Worm (Caenorhabditis elegans) whole organism, L1 larva: ENCODE data around the gene srt-64.

Source experiments
- C34B4.2 ChIP-seq: sonication (generic microtip); optimal IDR thresholded peaks from 2 replicates; lab custom pipeline; 2017; ENCODE audit warnings: mild to moderate bottlenecking, missing genetic modification characterization, missing compliant biosample characterization
- aly-2 ChIP-seq: fragments of 150-350 bp; optimal IDR thresholded peaks from 2 replicates; lab custom pipeline; 2014; ENCODE audit warnings: missing biosample characterization, missing genetic modification characterization
- blmp-1 ChIP-seq: fragments of 150-350 bp; optimal IDR thresholded peaks from 2 replicates; lab custom pipeline; 2014; ENCODE audit warnings: missing biosample characterization, missing genetic modification characterization
- ceh-63 ChIP-seq: fragments of 200-800 bp; sonication (Bioruptor generic); optimal IDR thresholded peaks from 2 replicates; lab custom pipeline; 2018; ENCODE audit warnings: mild to moderate bottlenecking, missing genetic modification characterization, missing compliant biosample characterization
- ceh-8 ChIP-seq: fragments of 200-800 bp; sonication (Bioruptor generic); optimal IDR thresholded peaks from 2 replicates; lab custom pipeline; 2018; ENCODE audit warnings: mild to moderate bottlenecking, missing genetic modification characterization, moderate library complexity, missing compliant biosample characterization
- ceh-82 ChIP-seq, 3 experiments: fragments of 150-350 bp in 1 of 3; sonication (generic microtip) in 2 of 3; optimal IDR thresholded peaks; 2 replicates each; lab custom pipeline; 2014 to 2017; ENCODE audit warnings: missing biosample characterization in 3 of 3, missing genetic modification characterization in 3 of 3
- ceh-88 ChIP-seq: fragments of 200-800 bp; sonication (Bioruptor generic); IDR thresholded peaks from 2 replicates; pipeline ENCODE4 v1.3.6; 2022; ENCODE audit warnings: missing genetic modification characterization, missing compliant biosample characterization
- ceh-90 ChIP-seq: sonication (generic microtip); optimal IDR thresholded peaks from 2 replicates; lab custom pipeline; 2016; ENCODE audit warnings: missing genetic modification characterization, missing compliant biosample characterization
- ces-1 ChIP-seq: fragments of 150-350 bp; optimal IDR thresholded peaks from 2 replicates; lab custom pipeline; 2014; ENCODE audit warnings: missing biosample characterization, missing genetic modification reagents, missing genetic modification characterization
- dsc-1 ChIP-seq: sonication (generic microtip); optimal IDR thresholded peaks from 2 replicates; lab custom pipeline; 2016; ENCODE audit warnings: mild to moderate bottlenecking, missing genetic modification characterization, missing compliant biosample characterization
- egl-27 ChIP-seq, 2 experiments: fragments of 150-350 bp in 1 of 2; sonication (generic microtip); optimal IDR thresholded peaks; 3 replicates each; lab custom pipeline; 2017 to 2018; ENCODE audit warnings: missing biosample characterization in 2 of 2, missing genetic modification characterization in 2 of 2, missing genetic modification reagents in 2 of 2
- elt-3 ChIP-seq, 6 experiments: fragments of 150-350 bp in 1 of 6; sonication (generic microtip); optimal IDR thresholded peaks; 2 replicates each; lab custom pipeline; 2017 to 2018; ENCODE audit warnings: missing biosample characterization in 6 of 6, missing genetic modification characterization in 6 of 6, inconsistent platforms in 1 of 6
- ets-5 ChIP-seq: fragments of 200-800 bp; sonication (Bioruptor generic); IDR thresholded peaks from 2 replicates; pipeline ENCODE4 v1.3.6; 2022; ENCODE audit warnings: missing genetic modification characterization, missing compliant biosample characterization
- fkh-10 ChIP-seq: sonication (generic microtip); optimal IDR thresholded peaks from 2 replicates; lab custom pipeline; 2017; ENCODE audit warnings: missing biosample characterization, missing genetic modification reagents, missing genetic modification characterization
- fkh-8 ChIP-seq: sonication (generic microtip); optimal IDR thresholded peaks from 2 replicates; lab custom pipeline; 2016; ENCODE audit warnings: mild to moderate bottlenecking, missing genetic modification characterization, missing compliant biosample characterization
- hlh-17 ChIP-seq: fragments of 200-800 bp; sonication (Bioruptor generic); optimal IDR thresholded peaks from 2 replicates; lab custom pipeline; 2018; ENCODE audit warnings: missing genetic modification characterization, mild to moderate bottlenecking, missing compliant biosample characterization, moderate library complexity, borderline replicate concordance
- hpl-2 ChIP-seq: fragments of 150-350 bp; optimal IDR thresholded peaks from 2 replicates; lab custom pipeline; 2014; ENCODE audit warnings: missing biosample characterization, missing genetic modification reagents, missing genetic modification characterization
- isw-1 ChIP-seq: fragments of 200-800 bp; sonication (Bioruptor generic); IDR thresholded peaks from 2 replicates; pipeline ENCODE4 v1.3.6; 2022; ENCODE audit warnings: missing genetic modification characterization, missing compliant biosample characterization
- lin-13 ChIP-seq: fragments of 150-350 bp; optimal IDR thresholded peaks from 2 replicates; lab custom pipeline; 2014; ENCODE audit warnings: missing biosample characterization, missing genetic modification reagents, missing genetic modification characterization
- lin-14 ChIP-seq: fragments of 200-800 bp; sonication (Bioruptor generic); optimal IDR thresholded peaks from 2 replicates; lab custom pipeline; 2018; ENCODE audit warnings: mild to moderate bottlenecking, missing genetic modification characterization, moderate library complexity, missing compliant biosample characterization
- lin-35 ChIP-seq, 2 experiments: fragments of 150-350 bp; optimal IDR thresholded peaks; 2 replicates each; lab custom pipeline; 2014; ENCODE audit warnings: missing biosample characterization in 2 of 2, missing genetic modification characterization in 2 of 2, missing genetic modification reagents in 2 of 2
- mdl-1 ChIP-seq, 2 experiments: fragments of 150-350 bp; optimal IDR thresholded peaks; 2 replicates each; lab custom pipeline; 2014 to 2017; ENCODE audit warnings: missing biosample characterization in 2 of 2, missing genetic modification characterization in 2 of 2, inconsistent platforms in 1 of 2
- nhr-11 ChIP-seq: fragments of 150-350 bp; optimal IDR thresholded peaks from 2 replicates; lab custom pipeline; 2014; ENCODE audit warnings: missing biosample characterization, missing genetic modification characterization
- nhr-20 ChIP-seq: sonication (generic microtip); optimal IDR thresholded peaks from 2 replicates; lab custom pipeline; 2016; ENCODE audit warnings: mild to moderate bottlenecking, missing genetic modification characterization, missing compliant biosample characterization
- nhr-237 ChIP-seq: fragments of 150-350 bp; optimal IDR thresholded peaks from 2 replicates; lab custom pipeline; 2014; ENCODE audit warnings: missing biosample characterization, missing genetic modification characterization
- nhr-47 ChIP-seq: sonication (generic microtip); optimal IDR thresholded peaks from 2 replicates; lab custom pipeline; 2016; ENCODE audit warnings: mild to moderate bottlenecking, missing genetic modification characterization, moderate library complexity, missing compliant biosample characterization
- nhr-71 ChIP-seq: sonication (generic microtip); optimal IDR thresholded peaks from 2 replicates; lab custom pipeline; 2016; ENCODE audit warnings: mild to moderate bottlenecking, missing genetic modification characterization, moderate library complexity, missing compliant biosample characterization
- nhr-76 ChIP-seq: sonication (generic microtip); optimal IDR thresholded peaks from 2 replicates; lab custom pipeline; 2017; ENCODE audit warnings: missing biosample characterization, missing genetic modification characterization
- nhr-85 ChIP-seq: sonication (generic microtip); peaks from one replicate; lab custom pipeline; 2016; ENCODE audit warnings: missing genetic modification characterization, inconsistent platforms, missing compliant biosample characterization
- pax-3 ChIP-seq: fragments of 200-800 bp; sonication (Bioruptor generic); optimal IDR thresholded peaks from 2 replicates; lab custom pipeline; 2018; ENCODE audit warnings: mild to moderate bottlenecking, missing genetic modification characterization, moderate library complexity, missing compliant biosample characterization
- pqm-1 ChIP-seq: sonication (generic microtip); optimal IDR thresholded peaks from 3 replicates; lab custom pipeline; 2017; ENCODE audit warnings: missing biosample characterization, missing genetic modification characterization
- rnt-1 ChIP-seq: sonication (generic microtip); optimal IDR thresholded peaks from 2 replicates; lab custom pipeline; 2016; ENCODE audit warnings: mild to moderate bottlenecking, missing genetic modification characterization, moderate library complexity, missing compliant biosample characterization
- sptf-1 ChIP-seq: fragments of 150-350 bp; optimal IDR thresholded peaks from 2 replicates; lab custom pipeline; 2014; ENCODE audit warnings: missing biosample characterization, missing genetic modification characterization
- sup-37 ChIP-seq: fragments of 200-800 bp; sonication (Bioruptor generic); optimal IDR thresholded peaks from 2 replicates; lab custom pipeline; 2018; ENCODE audit warnings: mild to moderate bottlenecking, missing genetic modification characterization, missing compliant biosample characterization
- tbx-2 ChIP-seq: sonication (generic microtip); optimal IDR thresholded peaks from 2 replicates; lab custom pipeline; 2016; ENCODE audit warnings: missing genetic modification characterization, missing compliant biosample characterization
- unc-30 ChIP-seq: sonication (generic microtip); optimal IDR thresholded peaks from 2 replicates; lab custom pipeline; 2017; ENCODE audit warnings: missing biosample characterization, missing genetic modification characterization
- unc-62 ChIP-seq: fragments of 150-350 bp; optimal IDR thresholded peaks from 2 replicates; lab custom pipeline; 2014; ENCODE audit warnings: missing biosample characterization, missing genetic modification reagents, missing genetic modification characterization
- unc-86 ChIP-seq: sonication (generic microtip); optimal IDR thresholded peaks from 2 replicates; lab custom pipeline; 2016; ENCODE audit warnings: missing genetic modification characterization, missing compliant biosample characterization
- unc-98 ChIP-seq: fragments of 200-800 bp; sonication (Bioruptor generic); IDR thresholded peaks from 2 replicates; pipeline ENCODE4 v1.3.6; 2022; ENCODE audit warnings: missing genetic modification characterization, missing compliant biosample characterization
- vab-15 ChIP-seq: sonication (generic microtip); optimal IDR thresholded peaks from 2 replicates; lab custom pipeline; 2017; ENCODE audit warnings: missing genotype, mild to moderate bottlenecking, missing genetic modification characterization, missing compliant biosample characterization
- xbp-1 ChIP-seq: sonication (generic microtip); optimal IDR thresholded peaks from 2 replicates; lab custom pipeline; 2016; ENCODE audit warnings: missing genetic modification characterization, missing compliant biosample characterization
- zag-1 ChIP-seq: fragments of 150-350 bp; optimal IDR thresholded peaks from 2 replicates; lab custom pipeline; 2014; ENCODE audit warnings: missing biosample characterization, missing genetic modification characterization
- ztf-11 ChIP-seq, 2 experiments: sonication (generic microtip); optimal IDR thresholded peaks; 2 replicates each; lab custom pipeline; 2016 to 2017; ENCODE audit warnings: missing genetic modification characterization in 2 of 2, missing biosample characterization in 1 of 2, missing compliant biosample characterization in 1 of 2

The srt-64 gene

DNA sequence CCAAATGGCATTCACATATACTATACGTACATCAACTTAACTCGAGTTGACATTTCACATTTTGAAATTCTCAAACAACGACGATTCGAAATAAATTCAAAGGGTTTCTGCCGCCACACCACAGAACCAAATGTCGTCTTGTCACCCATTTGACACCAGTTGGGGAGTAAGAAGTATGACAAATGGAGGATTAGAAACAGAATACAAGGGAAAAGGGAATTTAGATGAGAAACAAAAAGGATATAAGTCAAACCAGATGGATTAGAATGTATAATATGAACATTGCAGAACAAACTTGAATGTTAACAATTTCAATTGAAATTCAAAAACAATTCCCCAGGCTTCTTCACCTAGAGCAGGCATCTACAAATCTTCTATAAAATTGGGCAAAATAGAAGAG, 32.2 kb upstream of the srt-64 start:
- no peak for TF ChIP-seq aly-2 (tag; lab: Kevin White, UChicago)
- TF ChIP-seq dsc-1 (tag; lab: Kevin White, UChicago): peak; percentile 62
- no peak for TF ChIP-seq hpl-2 (GFP tag; lab: Kevin White, UChicago)
- no peak for TF ChIP-seq lin-14 (GFP tag; lab: Kevin White, UChicago)
- TF ChIP-seq sptf-1 (tag; lab: Kevin White, UChicago): no peak
- no peak for TF ChIP-seq ceh-88 (GFP tag; lab: Robert Waterston, UW)
- TF ChIP-seq elt-3 (tag; optimal IDR thresholded peaks at IDR 0.05; lab: Kevin White, UChicago): no peak
- TF ChIP-seq lin-13: no peak
- no peak for TF ChIP-seq fkh-10 (GFP tag; lab: Kevin White, UChicago)
- TF ChIP-seq unc-30 (tag; lab: Kevin White, UChicago): peak; percentile 1
- no peak for TF ChIP-seq ceh-90

DNA sequence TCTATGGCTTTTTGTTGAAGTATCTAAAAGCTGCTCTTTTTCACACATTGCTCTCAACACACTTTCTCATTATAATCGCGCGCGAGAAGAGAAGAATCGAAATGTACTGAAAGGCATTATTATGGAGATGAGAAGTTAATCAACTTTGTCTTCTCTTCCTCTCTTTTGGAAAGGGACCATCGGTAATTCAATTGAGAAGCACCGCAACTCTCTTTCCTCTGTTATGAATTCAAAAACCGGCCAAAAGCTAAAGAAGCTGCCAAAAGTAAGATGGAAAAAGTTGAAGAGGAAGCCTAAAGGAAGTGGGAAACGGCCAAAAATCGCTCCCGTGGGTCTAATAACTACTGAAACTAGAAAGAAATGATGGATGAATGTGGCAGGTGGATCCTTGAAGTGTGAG, 30.7 kb upstream of the srt-64 start:
- TF ChIP-seq elt-3 (tag; optimal IDR thresholded peaks at IDR 0.05; lab: Kevin White, UChicago): no peak
- peak; percentile 31 for TF ChIP-seq ceh-8 (GFP tag; lab: Kevin White, UChicago)
- TF ChIP-seq fkh-8 (tag; lab: Kevin White, UChicago): no peak
- no peak for TF ChIP-seq zag-1 (tag; lab: Kevin White, UChicago)
- TF ChIP-seq hlh-17: no peak
- no peak for TF ChIP-seq ceh-82 (tag; optimal IDR thresholded peaks at IDR 0.05; lab: Kevin White, UChicago)
- TF ChIP-seq nhr-11 (tag; lab: Kevin White, UChicago): no peak
- TF ChIP-seq ets-5 (GFP tag; lab: Robert Waterston, UW): no peak
- TF ChIP-seq nhr-20: no peak
- no peak for TF ChIP-seq nhr-237 (tag; lab: Kevin White, UChicago)
- peak; percentile 44 for TF ChIP-seq fkh-10 (GFP tag; lab: Kevin White, UChicago)
- TF ChIP-seq tbx-2 (tag; lab: Kevin White, UChicago): no peak
- TF ChIP-seq ces-1: peak; percentile 76
- no peak for TF ChIP-seq mdl-1 (tag; optimal IDR thresholded peaks at IDR 0.05; lab: Kevin White, UChicago)
- no peak for TF ChIP-seq sup-37 (GFP tag; lab: Kevin White, UChicago)
- no peak for TF ChIP-seq unc-62 (GFP tag; lab: Kevin White, UChicago)
- TF ChIP-seq aly-2 (tag; lab: Kevin White, UChicago): no peak
- TF ChIP-seq nhr-71 (tag; lab: Kevin White, UChicago): peak; percentile 14
- TF ChIP-seq vab-15 (tag; lab: Kevin White, UChicago): no peak
- peak; percentile 3 for TF ChIP-seq nhr-47 (tag; lab: Kevin White, UChicago)
- TF ChIP-seq sptf-1 (tag; lab: Kevin White, UChicago): no peak
- no peak for TF ChIP-seq ztf-11 (tag; optimal IDR thresholded peaks at IDR 0.05; lab: Kevin White, UChicago)
- TF ChIP-seq lin-14 (GFP tag; lab: Kevin White, UChicago): peak; percentile 49
- no peak for TF ChIP-seq ceh-63
- TF ChIP-seq nhr-85 (tag; lab: Kevin White, UChicago): no peak
- TF ChIP-seq blmp-1 (tag; lab: Kevin White, UChicago): no peak
- no peak for TF ChIP-seq rnt-1 (tag; lab: Kevin White, UChicago)
- TF ChIP-seq hpl-2 (GFP tag; lab: Kevin White, UChicago): no peak
- no peak for TF ChIP-seq pqm-1
- no peak for TF ChIP-seq nhr-76 (tag; lab: Kevin White, UChicago)
- no peak for TF ChIP-seq unc-98 (GFP tag; lab: Robert Waterston, UW)

DNA sequence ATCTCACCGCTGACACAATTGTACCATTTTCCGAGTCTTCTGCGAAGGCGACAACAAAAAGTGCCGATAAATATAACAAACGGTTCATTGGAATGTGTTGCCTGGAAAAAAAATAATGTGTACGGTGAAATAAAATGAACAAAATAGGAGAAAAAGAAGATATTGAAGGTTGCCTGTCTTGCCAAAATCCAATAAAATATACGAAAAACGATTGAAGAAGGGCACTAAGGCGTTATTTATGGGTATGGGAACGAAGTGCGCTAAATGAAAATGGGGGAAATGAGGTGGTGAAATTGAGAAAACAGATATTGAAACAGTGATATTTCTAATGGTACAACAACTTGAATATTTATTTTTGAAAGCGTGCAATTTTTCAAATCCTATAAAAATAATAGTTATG, 28.8 kb upstream of the srt-64 start, which contains the start of gene Y47A7.2:
Gene Y47A7.2, minus strand, starts transcription at position 101 of the 400 bp plus-strand sequence.
- no peak for TF ChIP-seq unc-30 (tag; lab: Kevin White, UChicago)
- TF ChIP-seq ets-5 (GFP tag; lab: Robert Waterston, UW): no peak
- no peak for TF ChIP-seq C34B4.2 (tag; lab: Kevin White, UChicago)
- no peak for TF ChIP-seq nhr-71 (tag; lab: Kevin White, UChicago)
- no peak for TF ChIP-seq nhr-20
- no peak for TF ChIP-seq nhr-11 (tag; lab: Kevin White, UChicago)
- TF ChIP-seq pax-3 (tag; lab: Kevin White, UChicago): no peak
- TF ChIP-seq hpl-2 (GFP tag; lab: Kevin White, UChicago): no peak
- no peak for TF ChIP-seq isw-1
- no peak for TF ChIP-seq rnt-1 (tag; lab: Kevin White, UChicago)
- TF ChIP-seq xbp-1: no peak
- TF ChIP-seq unc-86 (tag; lab: Kevin White, UChicago): no peak
- no peak for TF ChIP-seq egl-27 (tag; optimal IDR thresholded peaks at IDR 0.05; lab: Kevin White, UChicago)
- TF ChIP-seq lin-35 (GFP tag; optimal IDR thresholded peaks at IDR 0.05; lab: Kevin White, UChicago): no peak
- no peak for TF ChIP-seq blmp-1 (tag; lab: Kevin White, UChicago)
